Fruit fly (Drosophila melanogaster) whole organism, adult: Measurements from ENCODE around the gene PGRP-LF.

ENCODE experiments used
- CG11617 ChIP-seq: fragments of 200-800 bp; sonication (Bioruptor generic); optimal IDR thresholded peaks from 2 replicates; lab custom pipeline; 2017; ENCODE audit warnings: mild to moderate bottlenecking, missing biosample characterization, missing genetic modification reagents, missing genetic modification characterization
- CG12768 ChIP-seq: fragments of 200-800 bp; sonication (Bioruptor generic); optimal IDR thresholded peaks from 2 replicates; lab custom pipeline; 2017; ENCODE audit warnings: missing biosample characterization, missing genetic modification characterization, mild to moderate bottlenecking, moderate library complexity, missing genetic modification reagents
- CG14711 ChIP-seq: fragments of 200-800 bp; sonication (Bioruptor generic); optimal IDR thresholded peaks from 2 replicates; lab custom pipeline; 2018; ENCODE audit warnings: missing biosample characterization, mild to moderate bottlenecking, missing genetic modification characterization, moderate library complexity
- CG1620 ChIP-seq: fragments of 200-800 bp; sonication (Bioruptor generic); optimal IDR thresholded peaks from 2 replicates; lab custom pipeline; 2016; ENCODE audit warnings: missing biosample characterization, missing genetic modification characterization
- CG33017 ChIP-seq: fragments of 200-800 bp; sonication (Bioruptor generic); optimal IDR thresholded peaks from 2 replicates; lab custom pipeline; 2018; ENCODE audit warnings: missing biosample characterization, mild to moderate bottlenecking, missing genetic modification characterization, moderate library complexity
- CG5204 ChIP-seq: fragments of 200-800 bp; sonication (Bioruptor generic); optimal IDR thresholded peaks from 2 replicates; lab custom pipeline; 2016; ENCODE audit warnings: missing biosample characterization, missing genetic modification characterization
- CG7045 ChIP-seq: fragments of 200-800 bp; sonication (Bioruptor generic); optimal IDR thresholded peaks from 2 replicates; lab custom pipeline; 2017; ENCODE audit warnings: missing biosample characterization, mild to moderate bottlenecking, missing genetic modification characterization
- CG7101 ChIP-seq: fragments of 200-800 bp; sonication (Bioruptor generic); optimal IDR thresholded peaks from 2 replicates; lab custom pipeline; 2018; ENCODE audit warnings: missing biosample characterization, mild to moderate bottlenecking, missing genetic modification characterization, moderate library complexity
- Clk ChIP-seq: fragments of 200-800 bp; sonication (Bioruptor generic); optimal IDR thresholded peaks from 2 replicates; lab custom pipeline; 2017; ENCODE audit warnings: missing biosample characterization, missing genetic modification characterization
- Crg-1 ChIP-seq: fragments of 200-800 bp; sonication (Bioruptor generic); optimal IDR thresholded peaks from 2 replicates; lab custom pipeline; 2016; ENCODE audit warnings: missing biosample characterization, missing genetic modification characterization
- Hr96 ChIP-seq: fragments of 200-800 bp; sonication (Bioruptor generic); optimal IDR thresholded peaks from 2 replicates; lab custom pipeline; 2016; ENCODE audit warnings: missing biosample characterization, missing genetic modification characterization
- Mnt ChIP-seq: fragments of 200-800 bp; sonication (Bioruptor generic); optimal IDR thresholded peaks from 2 replicates; lab custom pipeline; 2016; ENCODE audit warnings: missing biosample characterization, mild to moderate bottlenecking, missing genetic modification characterization
- bab1 ChIP-seq: fragments of 200-800 bp; sonication (Bioruptor generic); optimal IDR thresholded peaks from 3 replicates; lab custom pipeline; 2019; ENCODE audit warnings: missing biosample characterization, mild to moderate bottlenecking, missing genetic modification characterization, moderate library complexity
- cic ChIP-seq: fragments of 200-800 bp; sonication (Bioruptor generic); optimal IDR thresholded peaks from 2 replicates; lab custom pipeline; 2017; ENCODE audit warnings: missing biosample characterization, mild to moderate bottlenecking, missing genetic modification characterization, moderate library complexity
- cnc ChIP-seq, 2 experiments: fragments of >200 bp; optimal IDR thresholded peaks; 2 replicates each; lab custom pipeline; 2017
- kay ChIP-seq: fragments of 200-800 bp; sonication (Bioruptor generic); peaks from one replicate; lab custom pipeline; 2016; ENCODE audit warnings: missing biosample characterization, missing genetic modification characterization, borderline replicate concordance
- ovo ChIP-seq: fragments of 200-800 bp; sonication (Bioruptor generic); optimal IDR thresholded peaks from 2 replicates; lab custom pipeline; 2016; ENCODE audit warnings: missing biosample characterization, missing genetic modification characterization
- pad ChIP-seq: fragments of 200-800 bp; sonication (Bioruptor generic); optimal IDR thresholded peaks from 3 replicates; lab custom pipeline; 2017; ENCODE audit warnings: missing biosample characterization, missing genetic modification characterization, mild to moderate bottlenecking, moderate library complexity, missing genetic modification reagents
- tj ChIP-seq: fragments of 200-800 bp; sonication (Bioruptor generic); optimal IDR thresholded peaks from 3 replicates; lab custom pipeline; 2017; ENCODE audit warnings: missing biosample characterization, mild to moderate bottlenecking, missing genetic modification characterization, moderate library complexity
- toe ChIP-seq: fragments of 200-800 bp; sonication (Bioruptor generic); optimal IDR thresholded peaks from 2 replicates; lab custom pipeline; 2016; ENCODE audit warnings: missing biosample characterization, missing genetic modification characterization

PGRP-LF gene

dm6 chr3L:9373374-9374004, 24.1 kb downstream of the PGRP-LF start:
- TF ChIP-seq ovo (GFP tag; lab: Kevin White, UChicago), result no peak
- TF ChIP-seq CG33017 (tag; lab: Kevin White, UChicago), result peak; percentile 71
- peak; percentile 74 for TF ChIP-seq CG7045 (GFP tag; lab: Kevin White, UChicago)
- TF ChIP-seq toe (GFP tag; lab: Kevin White, UChicago), result no peak
- TF ChIP-seq cic (GFP tag; lab: Kevin White, UChicago), result peak; percentile 23
- peak; percentile 64 for TF ChIP-seq CG14711 (tag; lab: Kevin White, UChicago)
- TF ChIP-seq pad (GFP tag; lab: Kevin White, UChicago), result peak; percentile 46
- TF ChIP-seq tj, result peak; percentile 35
- TF ChIP-seq CG12768 (GFP tag; lab: Kevin White, UChicago), result peak; percentile 51
- TF ChIP-seq Crg-1 (GFP tag; lab: Kevin White, UChicago), result peak; percentile 1
- no peak for TF ChIP-seq kay (GFP tag; lab: Kevin White, UChicago)
- peak; percentile 17 for TF ChIP-seq Mnt
- no peak for TF ChIP-seq Hr96 (GFP tag; lab: Kevin White, UChicago)
- TF ChIP-seq Clk (GFP tag; lab: Kevin White, UChicago), result peak; percentile 50
- peak; percentile 58 for TF ChIP-seq CG7101
- peak; percentile 73 for TF ChIP-seq CG11617 (GFP tag; lab: Kevin White, UChicago)
- TF ChIP-seq cnc (optimal IDR thresholded peaks at IDR 0.05; lab: Kevin White, UChicago), result no peak
- no peak for TF ChIP-seq CG5204 (GFP tag; lab: Kevin White, UChicago)
- peak; percentile 30 for TF ChIP-seq bab1 (GFP tag; lab: Kevin White, UChicago)
- TF ChIP-seq CG1620, result no peak

- no peak for TF ChIP-seq CG14711 (tag; lab: Kevin White, UChicago)
- TF ChIP-seq toe (GFP tag; lab: Kevin White, UChicago), result no peak
Observed at dm6 chr3L:9375130-9375529, 25.7 kb downstream of the PGRP-LF start, which contains the start of gene CG4461. TSS of gene CG4461 (plus strand) at chr3L:9375430.

DNA sequence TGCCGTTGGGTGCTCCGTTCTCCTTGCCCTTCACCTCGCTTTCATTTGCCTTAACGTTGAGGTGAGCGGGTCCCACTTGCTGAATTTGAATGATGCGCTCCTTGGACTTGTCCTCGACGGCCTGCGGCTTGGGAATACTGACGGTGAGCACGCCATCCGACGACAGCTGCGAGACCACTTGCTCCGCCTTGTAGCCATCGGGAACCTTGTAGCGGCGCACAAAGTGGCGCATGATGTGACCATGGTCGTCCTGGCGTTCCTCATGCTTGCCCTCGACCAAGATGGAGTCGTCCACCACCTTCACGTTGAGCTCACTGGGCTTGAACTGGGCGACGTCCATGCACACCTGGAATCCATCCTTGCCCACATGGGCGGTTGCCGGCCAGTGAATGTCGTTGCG, 27.2 kb downstream of the PGRP-LF start:
- TF ChIP-seq Clk (GFP tag; lab: Kevin White, UChicago), result peak; percentile 63
- no peak for TF ChIP-seq CG7045 (GFP tag; lab: Kevin White, UChicago)

DNA sequence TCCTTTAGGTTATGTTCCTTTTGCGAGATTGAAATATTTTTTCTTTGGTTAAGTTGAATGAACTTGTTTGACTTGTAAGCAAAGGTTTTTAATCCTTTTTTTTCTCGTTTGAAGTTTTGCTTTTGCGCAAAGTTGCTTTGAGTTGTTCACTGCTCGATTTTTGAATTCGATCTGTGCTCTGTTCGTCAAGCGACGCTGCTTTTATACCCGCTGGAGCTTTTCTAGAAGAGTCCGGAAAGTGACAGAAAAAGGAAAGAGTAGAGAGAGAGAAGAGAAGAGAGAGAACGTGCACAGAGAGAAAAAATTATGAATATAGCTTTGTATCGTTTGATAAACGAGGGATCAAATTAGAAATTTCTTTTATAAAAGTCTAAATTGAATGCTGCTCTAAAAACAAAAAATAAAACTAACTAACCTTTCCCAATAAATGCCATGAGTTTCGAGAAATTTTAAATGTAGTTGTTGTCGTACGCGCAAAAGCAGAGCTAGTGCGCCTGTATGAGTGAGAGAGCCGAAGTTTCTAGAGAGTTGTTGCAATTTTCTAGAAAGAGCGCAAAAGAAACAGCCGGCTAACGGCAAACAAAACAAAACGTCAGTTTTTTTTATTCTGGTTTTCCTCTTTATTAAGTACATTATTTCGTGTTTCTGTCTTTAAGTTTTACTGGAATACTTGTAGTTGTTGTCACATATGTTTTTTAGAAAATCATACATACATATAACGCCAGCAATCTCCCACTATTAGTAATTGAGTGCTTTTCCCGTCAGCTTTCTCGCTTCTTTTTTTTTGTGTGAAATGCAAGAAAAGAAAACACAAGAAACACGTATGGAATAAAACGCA, 28.0 kb downstream of the PGRP-LF start, which contains the start of gene Hsp26:
Gene Hsp26, minus strand, starts transcription at position 230 of the 838 bp plus-strand sequence.
- TF ChIP-seq Hr96 (GFP tag; lab: Kevin White, UChicago) (peak; percentile 50), CG14711 (tag; lab: Kevin White, UChicago) (peak; percentile 81), Crg-1 (GFP tag; lab: Kevin White, UChicago) (peak; percentile 55), CG1620 (no peak), Clk (GFP tag; lab: Kevin White, UChicago) (peak; percentile 40), ovo (GFP tag; lab: Kevin White, UChicago) (no peak), cic (GFP tag; lab: Kevin White, UChicago) (peak; percentile 41), tj (peak; percentile 44), CG7101 (peak; percentile 78), Mnt (peak; percentile 62), kay (GFP tag; lab: Kevin White, UChicago) (peak; percentile 99), CG11617 (GFP tag; lab: Kevin White, UChicago) (peak; percentile 89), CG12768 (GFP tag; lab: Kevin White, UChicago) (peak; percentile 77), CG5204 (GFP tag; lab: Kevin White, UChicago) (no peak), toe (GFP tag; lab: Kevin White, UChicago) (no peak), pad (GFP tag; lab: Kevin White, UChicago) (peak; percentile 49), CG7045 (GFP tag; lab: Kevin White, UChicago) (peak; percentile 70), CG33017 (tag; lab: Kevin White, UChicago) (peak; percentile 79), cnc (optimal IDR thresholded peaks at IDR 0.05; lab: Kevin White, UChicago) (no peak), bab1 (GFP tag; lab: Kevin White, UChicago) (peak; percentile 76)

dm6 chr3L:9379484-9380343, 30.3 kb downstream of the PGRP-LF start, which contains the start of gene Hsp67Ba:
TSS of gene Hsp67Ba (minus strand) at chr3L:9379534.
- TF ChIP-seq CG7101, result no peak
- TF ChIP-seq Mnt, result no peak
- peak; percentile 84 for TF ChIP-seq tj
